Worm (Caenorhabditis elegans) whole organism, young adult: ENCODE data around the gene Y54F10AM.6.
A peak's percentile ranks its signal among the peaks of the same experiment; 100 is the strongest.

Experiments
- B0019.2 ChIP-seq: fragments of 200-800 bp; sonication (Bioruptor generic); conservative IDR thresholded peaks from 2 replicates; pipeline ENCODE4 v1.3.6; 2022; ENCODE audit warnings: missing genetic modification reagents, missing genetic modification characterization, missing compliant biosample characterization
- B0261.1 ChIP-seq: sonication (generic microtip); optimal IDR thresholded peaks from 2 replicates; lab custom pipeline; 2016; ENCODE audit warnings: mild to moderate bottlenecking, missing genetic modification characterization, moderate library complexity, missing compliant biosample characterization
- D2030.7 ChIP-seq: fragments of 200-800 bp; sonication (Bioruptor generic); IDR thresholded peaks from 2 replicates; pipeline ENCODE4 v1.3.6; 2022; ENCODE audit warnings: missing genetic modification reagents, missing genetic modification characterization, missing compliant biosample characterization
- F37B4.10 ChIP-seq: fragments of 200-800 bp; sonication (Bioruptor generic); IDR thresholded peaks from 2 replicates; pipeline ENCODE4 v1.3.6; 2022; ENCODE audit warnings: missing genetic modification characterization, missing compliant biosample characterization
- F49E8.2 ChIP-seq: sonication (generic microtip); optimal IDR thresholded peaks from 3 replicates; lab custom pipeline; 2017; ENCODE audit warnings: missing genetic modification characterization, mild to moderate bottlenecking, missing compliant biosample characterization, antibody characterized with exemption, moderate library complexity; ENCODE audit not compliant: insufficient read depth
- Y53F4B.3 ChIP-seq: fragments of 200-800 bp; sonication (Bioruptor generic); IDR thresholded peaks from 2 replicates; pipeline ENCODE4 v1.3.6; 2022; ENCODE audit warnings: missing genetic modification reagents, missing genetic modification characterization, missing compliant biosample characterization
- aptf-3 ChIP-seq: fragments of 200-800 bp; sonication (Bioruptor generic); IDR thresholded peaks from 2 replicates; pipeline ENCODE4 v1.3.6; 2022; ENCODE audit warnings: missing genetic modification characterization, missing compliant biosample characterization
- attf-6 ChIP-seq: fragments of 200-800 bp; sonication (Bioruptor generic); IDR thresholded peaks from 2 replicates; pipeline ENCODE4 v1.3.6; 2022; ENCODE audit warnings: missing genetic modification reagents, missing genetic modification characterization, missing compliant biosample characterization
- ceh-100 ChIP-seq: fragments of 200-800 bp; sonication (Bioruptor generic); IDR thresholded peaks from 2 replicates; pipeline ENCODE4 v1.3.6; 2022; ENCODE audit warnings: missing genetic modification reagents, missing genetic modification characterization, missing compliant biosample characterization
- ceh-40 ChIP-seq: fragments of 200-800 bp; sonication (Bioruptor generic); IDR thresholded peaks from 2 replicates; pipeline ENCODE4 v1.3.6; 2022; ENCODE audit warnings: missing genetic modification characterization, missing compliant biosample characterization
- egl-18 ChIP-seq: fragments of 200-800 bp; sonication (Bioruptor generic); IDR thresholded peaks from 2 replicates; pipeline ENCODE4 v1.3.6; 2022; ENCODE audit warnings: missing genetic modification reagents, missing genetic modification characterization, missing compliant biosample characterization
- egrh-3 ChIP-seq: fragments of 200-800 bp; sonication (Bioruptor generic); IDR thresholded peaks from 2 replicates; pipeline ENCODE4 v1.3.6; 2022; ENCODE audit warnings: missing genetic modification reagents, missing genetic modification characterization, missing compliant biosample characterization
- ekl-4 ChIP-seq: fragments of 200-800 bp; sonication (Bioruptor generic); IDR thresholded peaks from 2 replicates; pipeline ENCODE4 v1.3.6; 2022; ENCODE audit warnings: missing genetic modification reagents, missing genetic modification characterization, missing compliant biosample characterization
- ets-4 ChIP-seq: fragments of 200-800 bp; sonication (Bioruptor generic); optimal IDR thresholded peaks from 2 replicates; lab custom pipeline; 2018; ENCODE audit warnings: mild to moderate bottlenecking, missing genetic modification characterization, missing compliant biosample characterization
- hsf-1 ChIP-seq: fragments of 200-800 bp; sonication (Bioruptor generic); IDR thresholded peaks from 2 replicates; pipeline ENCODE4 v1.3.6; 2022; ENCODE audit warnings: missing genetic modification reagents, missing genetic modification characterization, missing compliant biosample characterization
- lin-26 ChIP-seq: fragments of 200-800 bp; sonication (Bioruptor generic); IDR thresholded peaks from 2 replicates; pipeline ENCODE4 v1.3.6; 2022; ENCODE audit warnings: missing genetic modification reagents, missing genetic modification characterization, missing compliant biosample characterization
- madf-3 ChIP-seq: fragments of 200-800 bp; sonication (Bioruptor generic); IDR thresholded peaks from 2 replicates; pipeline ENCODE4 v1.3.6; 2022; ENCODE audit warnings: missing genetic modification reagents, missing genetic modification characterization, missing compliant biosample characterization
- madf-6 ChIP-seq: fragments of 200-800 bp; sonication (Bioruptor generic); IDR thresholded peaks from 2 replicates; pipeline ENCODE4 v1.3.6; 2022; ENCODE audit warnings: missing genetic modification reagents, missing genetic modification characterization, missing compliant biosample characterization
- nfyb-1 ChIP-seq: fragments of 200-800 bp; sonication (Bioruptor generic); IDR thresholded peaks from 2 replicates; pipeline ENCODE4 v1.3.6; 2022; ENCODE audit warnings: missing genetic modification reagents, missing genetic modification characterization, missing compliant biosample characterization
- nhr-80 ChIP-seq: sonication (generic microtip); optimal IDR thresholded peaks from 2 replicates; lab custom pipeline; 2016; ENCODE audit warnings: missing genetic modification characterization, missing compliant biosample characterization
- pbrm-1 ChIP-seq: fragments of 200-800 bp; sonication (Bioruptor generic); IDR thresholded peaks from 2 replicates; pipeline ENCODE4 v1.3.6; 2022; ENCODE audit warnings: missing genetic modification reagents, missing genetic modification characterization, missing compliant biosample characterization
- pha-4 ChIP-seq: fragments of 150-350 bp; sonication (generic microtip); optimal IDR thresholded peaks from 2 replicates; lab custom pipeline; 2014; ENCODE audit warnings: missing biosample characterization, missing genetic modification reagents, missing genetic modification characterization
- snpc-1.1 ChIP-seq: sonication (generic microtip); optimal IDR thresholded peaks from 2 replicates; lab custom pipeline; 2017; ENCODE audit warnings: missing genetic modification characterization, mild to moderate bottlenecking, missing compliant biosample characterization, antibody characterized with exemption, moderate library complexity, missing genotype, missing genetic modification reagents; ENCODE audit not compliant: insufficient read depth
- snpc-4 ChIP-seq, 5 experiments: fragments of 150-350 bp in 1 of 5; sonication (generic microtip) in 4 of 5; optimal IDR thresholded peaks; 2 replicates each; lab custom pipeline; 2014 to 2018; ENCODE audit warnings: missing genetic modification characterization in 5 of 5, missing biosample characterization in 3 of 5, antibody characterized with exemption in 2 of 5, mild to moderate bottlenecking in 2 of 5, missing compliant biosample characterization in 2 of 5, missing genotype in 2 of 5, moderate library complexity in 2 of 5, missing genetic modification reagents in 1 of 5
- zfh-2 ChIP-seq: fragments of 200-800 bp; sonication (Bioruptor generic); conservative IDR thresholded peaks from 2 replicates; pipeline ENCODE4 v1.3.6; 2022; ENCODE audit warnings: missing genetic modification reagents, missing genetic modification characterization, missing compliant biosample characterization
- ztf-25 ChIP-seq: fragments of 200-800 bp; sonication (Bioruptor generic); IDR thresholded peaks from 2 replicates; pipeline ENCODE4 v1.3.6; 2022; ENCODE audit warnings: missing genetic modification reagents, missing genetic modification characterization, missing compliant biosample characterization
- ztf-6 ChIP-seq: fragments of 200-800 bp; sonication (Bioruptor generic); IDR thresholded peaks from 2 replicates; pipeline ENCODE4 v1.3.6; 2022; ENCODE audit warnings: missing genetic modification reagents, missing genetic modification characterization, missing compliant biosample characterization

The Y54F10AM.6 gene

ce11 chrIII:2500073-2500472 is 8.5 kb upstream of the Y54F10AM.6 start:
- peak; percentile 75; the same call in 1 of the 2 replicates for TF ChIP-seq Y53F4B.3 (GFP tag; lab: Robert Waterston, UW)
- TF ChIP-seq egrh-3 (GFP tag; lab: Robert Waterston, UW), result peak; percentile 91

- peak; percentile 85; the same call in 1 of the 2 replicates for TF ChIP-seq Y53F4B.3 (GFP tag; lab: Robert Waterston, UW)
- peak; percentile 99 for TF ChIP-seq egrh-3 (GFP tag; lab: Robert Waterston, UW)
Measured at ce11 chrIII:2500636-2501035, 8.0 kb upstream of the Y54F10AM.6 start.

ce11 chrIII:2501377-2502019 is 7.1 kb upstream of the Y54F10AM.6 start:
- TF ChIP-seq egl-18 (GFP tag; lab: Robert Waterston, UW) (peak; percentile 24; the same call in 1 of the 2 replicates), hsf-1 (GFP tag; lab: Robert Waterston, UW) (peak; percentile 99), ceh-40 (GFP tag; lab: Robert Waterston, UW) (0 out of 2 replicates have a peak, but pooled peaks have one; percentile 48), ceh-100 (0 out of 2 replicates have a peak, but pooled peaks have one; percentile 39), ztf-25 (0 out of 2 replicates have a peak, but pooled peaks have one; percentile 4), Y53F4B.3 (GFP tag; lab: Robert Waterston, UW) (peak; percentile 41; the same call in 1 of the 2 replicates), attf-6 (peak; percentile 74), aptf-3 (GFP tag; lab: Robert Waterston, UW) (0 out of 2 replicates have a peak, but pooled peaks have one; percentile 4), madf-6 (peak; percentile 35; the same call in 1 of the 2 replicates), egrh-3 (GFP tag; lab: Robert Waterston, UW) (peak; percentile 95), pbrm-1 (0 out of 2 replicates have a peak, but pooled peaks have one; percentile 42), madf-3 (GFP tag; lab: Robert Waterston, UW) (0 out of 2 replicates have a peak, but pooled peaks have one; percentile 67), D2030.7 (GFP tag; lab: Robert Waterston, UW) (peak; percentile 48), ekl-4 (peak; percentile 75)

ce11 chrIII:2506463-2506862 is 2.2 kb upstream of the Y54F10AM.6 start:
- TF ChIP-seq pbrm-1, result no peak
- peak; percentile 71 for TF ChIP-seq nfyb-1 (GFP tag; lab: Robert Waterston, UW)
- TF ChIP-seq snpc-4 (GFP tag; optimal IDR thresholded peaks at IDR 0.05; lab: Kevin White, UChicago), result no peak
- TF ChIP-seq snpc-4 (tag; optimal IDR thresholded peaks at IDR 0.05; lab: Kevin White, UChicago), result no peak
- TF ChIP-seq B0261.1, result no peak
- 0 out of 2 replicates have a peak, but pooled peaks have one; percentile 39 for TF ChIP-seq F37B4.10 (GFP tag; lab: Robert Waterston, UW)
- TF ChIP-seq B0019.2, result no peak

- TF ChIP-seq ets-4 (GFP tag; lab: Kevin White, UChicago) (peak; percentile 22), ztf-6 (GFP tag; lab: Robert Waterston, UW) (no peak), snpc-1.1 (tag; lab: Kevin White, UChicago) (no peak), nhr-80 (tag; lab: Kevin White, UChicago) (peak; percentile 95), snpc-4 (GFP tag; optimal IDR thresholded peaks at IDR 0.05; lab: Kevin White, UChicago) (no peak), snpc-4 (tag; optimal IDR thresholded peaks at IDR 0.05; lab: Kevin White, UChicago) (peak in 1 of 4 experiments; percentile 45)
Measured at ce11 chrIII:2507938-2508337, 680 bp upstream of the Y54F10AM.6 start, which contains the start of gene Y54F10AM.8. Y54F10AM.8 (minus strand) TSS chrIII:2507972.

- no peak for TF ChIP-seq lin-26
- TF ChIP-seq F49E8.2, result no peak
- no peak for TF ChIP-seq pha-4 (tag; lab: Kevin White, UChicago)
- no peak for TF ChIP-seq ztf-6 (GFP tag; lab: Robert Waterston, UW)
- peak; percentile 60; the same call in 1 of the 2 replicates for TF ChIP-seq zfh-2
Measured at ce11 chrIII:2515461-2515860, 6.8 kb downstream of the Y54F10AM.6 start.
